Worm (Caenorhabditis elegans) whole organism, L4 larva: ENCODE results near the gene pqn-39.

ENCODE experiments used
- F26F4.8 ChIP-seq: fragments of 200-800 bp; sonication (Bioruptor generic); conservative IDR thresholded peaks from 2 replicates; pipeline ENCODE4 v1.3.6; 2022; ENCODE audit warnings: missing genetic modification characterization, missing compliant biosample characterization
- F44E2.7 ChIP-seq: fragments of 200-800 bp; sonication (Bioruptor generic); IDR thresholded peaks from 2 replicates; pipeline ENCODE4 v2.1.2; 2022; ENCODE audit warnings: missing genetic modification characterization, missing compliant biosample characterization
- ZK546.5 ChIP-seq, 2 experiments: sonication (generic microtip); optimal IDR thresholded peaks; 2 replicates each; lab custom pipeline; 2017; ENCODE audit warnings: missing biosample characterization in 2 of 2, missing genetic modification characterization in 2 of 2
- aha-1 ChIP-seq: fragments of 150-350 bp; peaks from one replicate; lab custom pipeline; 2014; ENCODE audit warnings: missing biosample characterization, missing genetic modification characterization
- arid-1 ChIP-seq: fragments of 200-800 bp; sonication (Bioruptor generic); conservative IDR thresholded peaks from 2 replicates; pipeline ENCODE4 v1.3.6; 2022; ENCODE audit warnings: missing genetic modification reagents, missing genetic modification characterization, missing compliant biosample characterization
- ceh-20 ChIP-seq: fragments of 200-800 bp; sonication (Bioruptor generic); IDR thresholded peaks from 2 replicates; pipeline ENCODE4 v1.3.6; 2022; ENCODE audit warnings: missing genetic modification reagents, missing genetic modification characterization, missing compliant biosample characterization
- daf-16 ChIP-seq, 3 experiments: sonication (generic microtip); optimal IDR thresholded peaks; 2 replicates each; lab custom pipeline; 2016 to 2017; ENCODE audit warnings: missing genetic modification characterization in 3 of 3, missing genetic modification reagents in 3 of 3, mild to moderate bottlenecking in 2 of 3, missing compliant biosample characterization in 2 of 3, missing biosample characterization in 1 of 3, moderate library complexity in 1 of 3
- daf-8 ChIP-seq: fragments of 200-800 bp; sonication (Bioruptor generic); IDR thresholded peaks from 2 replicates; pipeline ENCODE4 v1.3.6; 2022; ENCODE audit warnings: missing genetic modification characterization, missing compliant biosample characterization
- dmd-9 ChIP-seq: fragments of 200-800 bp; sonication (Bioruptor generic); IDR thresholded peaks from 2 replicates; pipeline ENCODE4 v1.3.6; 2022; ENCODE audit warnings: missing genetic modification reagents, missing genetic modification characterization, missing compliant biosample characterization
- dpl-1 ChIP-seq: fragments of 150-350 bp; optimal IDR thresholded peaks from 2 replicates; lab custom pipeline; 2014; ENCODE audit warnings: missing biosample characterization, missing genetic modification reagents, missing genetic modification characterization
- dve-1 ChIP-seq: sonication (generic microtip); optimal IDR thresholded peaks from 2 replicates; lab custom pipeline; 2017; ENCODE audit warnings: antibody characterized with exemption, mild to moderate bottlenecking, missing genetic modification characterization, missing compliant biosample characterization; ENCODE audit not compliant: insufficient read depth
- egl-27 ChIP-seq: sonication (generic microtip); optimal IDR thresholded peaks from 3 replicates; lab custom pipeline; 2017; ENCODE audit warnings: missing biosample characterization, missing genetic modification reagents, missing genetic modification characterization
- hlh-30 ChIP-seq: sonication (generic microtip); optimal IDR thresholded peaks from 2 replicates; lab custom pipeline; 2017; ENCODE audit warnings: antibody characterized with exemption, mild to moderate bottlenecking, missing genetic modification characterization, missing compliant biosample characterization; ENCODE audit not compliant: insufficient read depth
- lim-7 ChIP-seq: fragments of 200-800 bp; sonication (Bioruptor generic); IDR thresholded peaks from 2 replicates; pipeline ENCODE4 v1.3.6; 2022; ENCODE audit warnings: missing genetic modification characterization, missing compliant biosample characterization
- lin-13 ChIP-seq: fragments of 150-350 bp; optimal IDR thresholded peaks from 2 replicates; lab custom pipeline; 2014; ENCODE audit warnings: missing biosample characterization, missing genetic modification reagents, missing genetic modification characterization
- lin-38 ChIP-seq: fragments of 200-800 bp; sonication (Bioruptor generic); IDR thresholded peaks from 2 replicates; pipeline ENCODE4 v1.3.6; 2022; ENCODE audit warnings: missing genetic modification reagents, missing genetic modification characterization, missing compliant biosample characterization
- lsy-2 ChIP-seq, 2 experiments: fragments of 150-350 bp in 1 of 2; sonication (generic microtip) in 1 of 2; optimal IDR thresholded peaks; 2 replicates each; lab custom pipeline; 2014 to 2017; ENCODE audit warnings: missing biosample characterization in 2 of 2, missing genetic modification characterization in 2 of 2
- madf-5 ChIP-seq, 2 experiments: fragments of 200-800 bp; sonication (Bioruptor generic); IDR thresholded peaks; 2 replicates each; pipeline ENCODE4 v1.3.6; 2022; ENCODE audit warnings: missing compliant biosample characterization in 2 of 2, missing genetic modification characterization in 2 of 2
- mdl-1 ChIP-seq, 2 experiments: fragments of 150-350 bp in 1 of 2; sonication (generic microtip) in 1 of 2; optimal IDR thresholded peaks; 2 replicates each; lab custom pipeline; 2014 to 2017; ENCODE audit warnings: missing biosample characterization in 2 of 2, missing genetic modification characterization in 2 of 2
- mep-1 ChIP-seq: fragments of 150-350 bp; sonication (generic microtip); optimal IDR thresholded peaks from 3 replicates; lab custom pipeline; 2014; ENCODE audit warnings: missing biosample characterization, missing genetic modification characterization
- mxl-3 ChIP-seq: fragments of 200-800 bp; sonication (Bioruptor generic); optimal IDR thresholded peaks from 2 replicates; lab custom pipeline; 2018; ENCODE audit warnings: mild to moderate bottlenecking, missing genetic modification characterization, missing compliant biosample characterization
- nhr-102 ChIP-seq: sonication (generic microtip); optimal IDR thresholded peaks from 2 replicates; lab custom pipeline; 2016; ENCODE audit warnings: mild to moderate bottlenecking, missing genetic modification characterization, moderate library complexity, missing compliant biosample characterization
- nhr-11 ChIP-seq: fragments of 150-350 bp; optimal IDR thresholded peaks from 2 replicates; lab custom pipeline; 2014; ENCODE audit warnings: missing biosample characterization, missing genetic modification characterization
- nhr-28 ChIP-seq: fragments of 150-350 bp; optimal IDR thresholded peaks from 2 replicates; lab custom pipeline; 2014; ENCODE audit warnings: missing biosample characterization, missing genetic modification characterization
- nhr-41 ChIP-seq: fragments of 200-800 bp; sonication (Bioruptor generic); IDR thresholded peaks from 2 replicates; pipeline ENCODE4 v1.3.6; 2022; ENCODE audit warnings: missing genetic modification reagents, missing genetic modification characterization, missing compliant biosample characterization
- nhr-76 ChIP-seq: fragments of 150-350 bp; optimal IDR thresholded peaks from 2 replicates; lab custom pipeline; 2014; ENCODE audit warnings: missing biosample characterization, missing genetic modification characterization
- pha-4 ChIP-seq, 2 experiments: fragments of 150-350 bp in 1 of 2; fragments of 200-800 bp in 1 of 2; sonication (Bioruptor generic) in 1 of 2; IDR thresholded peaks in 1 of 2; optimal IDR thresholded peaks in 1 of 2; 2 replicates each; pipeline versions ENCODE4 v1.3.6 to Lab custom; 2014 to 2022; ENCODE audit warnings: missing genetic modification characterization in 2 of 2, missing genetic modification reagents in 2 of 2, missing biosample characterization in 1 of 2, missing compliant biosample characterization in 1 of 2
- php-3 ChIP-seq: fragments of 200-800 bp; sonication (Bioruptor generic); IDR thresholded peaks from 2 replicates; pipeline ENCODE4 v1.3.6; 2022; ENCODE audit warnings: missing genetic modification reagents, missing genetic modification characterization, missing compliant biosample characterization
- pqm-1 ChIP-seq: sonication (generic microtip); optimal IDR thresholded peaks from 2 replicates; lab custom pipeline; 2017; ENCODE audit warnings: missing biosample characterization, missing genetic modification characterization
- sdz-12 ChIP-seq: fragments of 200-800 bp; sonication (Bioruptor generic); optimal IDR thresholded peaks from 2 replicates; lab custom pipeline; 2018; ENCODE audit warnings: mild to moderate bottlenecking, missing genetic modification characterization, missing compliant biosample characterization
- set-16 ChIP-seq: fragments of 200-800 bp; sonication (Bioruptor generic); IDR thresholded peaks from 2 replicates; pipeline ENCODE4 v1.3.6; 2022; ENCODE audit warnings: missing genetic modification reagents, missing genetic modification characterization, missing compliant biosample characterization
- skn-1 ChIP-seq: fragments of 150-350 bp; optimal IDR thresholded peaks from 2 replicates; lab custom pipeline; 2014; ENCODE audit warnings: missing biosample characterization, missing genetic modification characterization
- snpc-1.2 ChIP-seq: fragments of 200-800 bp; sonication (Bioruptor generic); IDR thresholded peaks from 2 replicates; pipeline ENCODE4 v1.3.6; 2022; ENCODE audit warnings: missing genetic modification reagents, missing genetic modification characterization, missing compliant biosample characterization
- tag-97 ChIP-seq: fragments of 200-800 bp; sonication (Bioruptor generic); IDR thresholded peaks from 2 replicates; pipeline ENCODE4 v1.3.6; 2022; ENCODE audit warnings: missing genetic modification characterization, missing compliant biosample characterization
- unc-62 ChIP-seq, 3 experiments: fragments of 150-350 bp in 1 of 3; sonication (generic microtip); optimal IDR thresholded peaks in 2 of 3; peaks in 1 of 3; 1 replicate in 1 of 3; 2 replicates in 2 of 3; lab custom pipeline; 2014 to 2017; ENCODE audit warnings: missing biosample characterization in 3 of 3, missing genetic modification characterization in 3 of 3, missing genetic modification reagents in 3 of 3, missing genotype in 1 of 3

pqn-39 gene

DNA sequence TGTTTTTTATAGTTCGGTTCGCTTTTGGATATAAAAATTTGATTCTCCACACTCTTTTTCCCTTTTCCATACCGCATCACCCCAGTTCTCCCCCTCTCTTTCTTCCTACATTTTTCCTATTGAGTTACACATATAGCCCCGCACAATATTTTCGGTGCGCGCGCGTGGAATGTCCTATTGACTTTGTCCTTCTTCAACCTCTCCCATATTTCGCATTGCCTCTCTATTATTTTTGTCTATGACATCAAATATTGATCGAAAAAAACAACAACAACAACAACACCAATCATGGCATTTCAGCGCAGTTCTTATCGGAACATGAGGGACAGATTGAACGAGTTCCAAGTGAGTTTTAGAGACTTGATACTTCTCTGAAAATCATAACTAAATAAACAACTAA lies 8.6 kb downstream of the pqn-39 start, which contains the start of gene syx-2:
syx-2 (plus strand) TSS at position 301 of the 400 bp plus-strand sequence.
- no peak for TF ChIP-seq mdl-1 (tag; optimal IDR thresholded peaks at IDR 0.05; lab: Kevin White, UChicago)
- TF ChIP-seq dmd-9 (GFP tag; lab: Robert Waterston, UW): no peak
- TF ChIP-seq nhr-41 (GFP tag; lab: Robert Waterston, UW): no peak
- TF ChIP-seq pqm-1 (tag; lab: Kevin White, UChicago): no peak
- no peak for TF ChIP-seq daf-8
- TF ChIP-seq nhr-102 (tag; lab: Kevin White, UChicago): no peak
- no peak for TF ChIP-seq lsy-2 (tag; optimal IDR thresholded peaks at IDR 0.05; lab: Kevin White, UChicago)
- TF ChIP-seq nhr-76 (tag; lab: Kevin White, UChicago): no peak
- no peak for TF ChIP-seq ZK546.5 (tag; optimal IDR thresholded peaks at IDR 0.05; lab: Kevin White, UChicago)
- no peak for TF ChIP-seq dpl-1 (GFP tag; lab: Kevin White, UChicago)
- TF ChIP-seq tag-97 (GFP tag; lab: Robert Waterston, UW): no peak

DNA sequence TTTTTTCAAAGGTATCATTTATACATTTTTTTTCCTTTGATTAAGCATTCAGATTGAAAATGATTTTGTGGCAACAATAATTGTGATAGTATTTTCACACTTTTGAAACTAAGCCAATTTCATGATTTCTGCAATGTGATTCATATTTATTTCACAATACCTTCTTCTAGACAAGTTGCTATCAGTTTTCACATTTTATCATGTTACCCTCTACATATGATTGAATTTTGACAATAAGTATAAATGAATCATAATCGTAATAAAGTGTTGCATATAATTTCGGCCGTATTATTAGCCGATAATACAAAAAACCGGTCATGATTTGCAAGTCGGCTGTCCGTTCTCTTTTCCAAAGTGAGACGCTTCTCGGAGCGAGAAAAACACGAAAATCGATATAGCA lies 9.1 kb downstream of the pqn-39 start:
- TF ChIP-seq dmd-9 (GFP tag; lab: Robert Waterston, UW) (no peak), ceh-20 (GFP tag; lab: Robert Waterston, UW) (no peak), php-3 (GFP tag; lab: Robert Waterston, UW) (0 out of 2 replicates have a peak, but pooled peaks have one; percentile 29), nhr-28 (tag; lab: Kevin White, UChicago) (peak; percentile 12), mep-1 (peak; percentile 17), pha-4 (GFP tag; IDR thresholded peaks at IDR 0.05; lab: Robert Waterston, UW) (no peak), pha-4 (tag; optimal IDR thresholded peaks at IDR 0.05; lab: Kevin White, UChicago) (no peak), skn-1 (tag; lab: Kevin White, UChicago) (no peak), pqm-1 (tag; lab: Kevin White, UChicago) (peak; percentile 55), F44E2.7 (GFP tag; lab: Robert Waterston, UW) (no peak), mxl-3 (GFP tag; lab: Kevin White, UChicago) (no peak), dve-1 (peak; percentile 17), hlh-30 (tag; lab: Kevin White, UChicago) (peak; percentile 22), F26F4.8 (GFP tag; lab: Robert Waterston, UW) (no peak), daf-16 (GFP tag; optimal IDR thresholded peaks at IDR 0.05; lab: Kevin White, UChicago) (no peak), daf-16 (tag; optimal IDR thresholded peaks at IDR 0.05; lab: Kevin White, UChicago) (peak; percentile 29), egl-27 (tag; lab: Kevin White, UChicago) (no peak), nhr-11 (no peak), lin-13 (no peak), lim-7 (GFP tag; lab: Robert Waterston, UW) (no peak), lin-38 (no peak), sdz-12 (GFP tag; lab: Kevin White, UChicago) (no peak), aha-1 (no peak)

DNA sequence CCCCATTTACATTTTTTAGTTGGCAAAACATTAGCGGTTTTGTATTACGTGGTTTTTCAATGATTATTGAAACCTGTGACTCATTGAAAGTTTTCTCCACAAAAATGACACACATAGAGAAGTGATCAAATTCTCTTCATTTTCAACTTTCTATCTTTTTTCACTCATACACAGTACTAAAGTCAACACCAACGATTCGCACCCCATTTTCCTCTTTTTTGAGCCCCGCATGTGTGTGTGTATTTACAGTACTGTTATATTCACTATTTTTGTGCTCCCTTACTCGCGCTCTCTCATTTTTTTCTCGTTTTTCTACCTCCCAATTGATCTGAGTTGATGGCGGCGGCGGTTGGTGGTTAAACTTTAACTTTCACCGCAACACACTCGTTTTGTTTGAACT lies 10.0 kb downstream of the pqn-39 start:
- TF ChIP-seq unc-62 (GFP tag; optimal IDR thresholded peaks at IDR 0.05 in 1 of 2; lab: Kevin White, UChicago): peak in 1 of 2 experiments; percentile 46
- no peak for TF ChIP-seq unc-62 (tag; optimal IDR thresholded peaks at IDR 0.05; lab: Kevin White, UChicago)
- TF ChIP-seq arid-1 (GFP tag; lab: Robert Waterston, UW): no peak

DNA sequence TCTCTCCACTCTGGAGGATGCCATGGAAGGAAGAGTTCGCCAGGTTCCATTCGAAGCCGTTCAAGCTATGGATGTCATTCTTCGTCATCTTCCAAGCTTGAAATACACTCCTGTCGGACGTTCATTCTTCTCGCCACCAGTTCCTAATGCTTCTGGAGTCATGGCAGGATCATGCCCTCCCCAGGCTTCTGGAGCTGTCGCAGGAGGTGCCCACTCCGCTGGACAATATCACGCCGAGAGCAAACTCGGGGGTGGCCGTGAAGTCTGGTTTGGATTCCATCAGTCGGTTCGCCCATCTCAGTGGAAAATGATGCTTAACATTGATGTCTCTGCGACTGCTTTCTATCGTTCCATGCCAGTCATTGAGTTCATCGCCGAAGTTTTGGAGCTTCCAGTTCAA lies 16.1 kb downstream of the pqn-39 start:
- TF ChIP-seq pqm-1 (tag; lab: Kevin White, UChicago) (no peak), snpc-1.2 (GFP tag; lab: Robert Waterston, UW) (peak; percentile 14; the same call in 1 of the 2 replicates), set-16 (peak; percentile 56; the same call in 1 of the 2 replicates), madf-5 (GFP tag; IDR thresholded peaks at IDR 0.05; lab: Robert Waterston, UW) (0 out of 4 replicates have a peak, but pooled peaks of 1 of the 2 experiments have one; percentile 24)
- TF ChIP-seq, all 104 proteins: peak for 3
